Fruit fly (Drosophila melanogaster): ENCODE data around the gene atk.

DNA sequence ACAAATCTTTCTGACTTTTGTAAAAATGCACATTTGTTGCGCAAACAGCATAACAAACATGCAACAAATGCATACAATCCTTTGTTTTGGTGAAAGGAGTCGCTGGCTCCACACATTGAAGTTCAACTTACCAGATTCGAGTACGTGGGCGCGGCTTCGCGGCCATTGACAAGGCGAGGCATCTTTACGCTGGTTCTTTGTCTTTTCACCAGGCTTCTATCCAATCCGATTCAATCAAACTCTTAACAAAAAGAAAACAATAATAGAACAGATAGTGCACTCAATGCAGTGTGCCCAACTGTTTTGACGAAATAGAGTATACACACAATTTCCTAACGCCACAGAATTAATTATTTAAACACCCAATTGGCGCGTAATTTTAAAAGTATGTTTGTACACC lies 34.5 kb downstream of the atk start, which contains the start of gene CG5262:
- TF ChIP-seq pan (optimal IDR thresholded peaks at IDR 0.05) (no peak), EcR (GFP tag; optimal IDR thresholded peaks at IDR 0.05) (no peak), usp (GFP tag; optimal IDR thresholded peaks at IDR 0.05) (no peak)
